Worm (Caenorhabditis elegans) whole organism, young adult: ENCODE measurements around the gene thn-1.

ENCODE experiments used
- B0035.1 ChIP-seq: sonication (generic microtip); optimal IDR thresholded peaks from 2 replicates; lab custom pipeline; 2016; ENCODE audit warnings: missing genetic modification characterization, mild to moderate bottlenecking, missing compliant biosample characterization, missing genotype, missing genetic modification reagents
- F52B5.7 ChIP-seq: sonication (generic microtip); optimal IDR thresholded peaks from 2 replicates; lab custom pipeline; 2016; ENCODE audit warnings: mild to moderate bottlenecking, missing genetic modification characterization, missing compliant biosample characterization
- egl-18 ChIP-seq: fragments of 200-800 bp; sonication (Bioruptor generic); IDR thresholded peaks from 2 replicates; pipeline ENCODE4 v1.3.6; 2022; ENCODE audit warnings: missing genetic modification reagents, missing genetic modification characterization, missing compliant biosample characterization

- TF ChIP-seq B0035.1 (tag; lab: Kevin White, UChicago) (no peak), F52B5.7 (no peak), egl-18 (GFP tag; lab: Robert Waterston, UW) (no peak)
Observed at ce11 chrIV:12359979-12360378, 19.9 kb upstream of the thn-1 start.
